Worm (Caenorhabditis elegans) whole organism, late embryonic: ENCODE data around the gene B0507.2.
A peak's percentile ranks its signal among the peaks of the same experiment; 100 is the strongest.
"Not testable (repeated sequence)": the region's sequence is repeated elsewhere in the genome, so short reads cannot be mapped to it uniquely, and the experiment has no call there.

ENCODE experiments used
- K09A11.1 ChIP-seq: sonication (generic microtip); optimal IDR thresholded peaks from 2 replicates; lab custom pipeline; 2017; ENCODE audit warnings: antibody characterized with exemption, mild to moderate bottlenecking, missing genetic modification characterization, missing compliant biosample characterization; ENCODE audit not compliant: insufficient read depth
- T23F11.4 ChIP-seq: fragments of 200-800 bp; sonication (Bioruptor generic); optimal IDR thresholded peaks from 2 replicates; lab custom pipeline; 2018; ENCODE audit warnings: mild to moderate bottlenecking, missing genetic modification characterization, missing compliant biosample characterization
- Y22D7AL.16 ChIP-seq: sonication (generic microtip); optimal IDR thresholded peaks from 2 replicates; lab custom pipeline; 2016; ENCODE audit warnings: missing genetic modification characterization, missing compliant biosample characterization
- ama-1 ChIP-seq: fragments of 150-350 bp; optimal IDR thresholded peaks from 2 replicates; lab custom pipeline; 2014
- ceh-18 ChIP-seq: sonication (generic microtip); optimal IDR thresholded peaks from 2 replicates; lab custom pipeline; 2016; ENCODE audit warnings: missing genetic modification characterization, missing compliant biosample characterization
- ceh-19 ChIP-seq: fragments of 200-800 bp; sonication (Bioruptor generic); optimal IDR thresholded peaks from 2 replicates; lab custom pipeline; 2018; ENCODE audit warnings: mild to moderate bottlenecking, missing genetic modification characterization, missing compliant biosample characterization
- ceh-2 ChIP-seq: sonication (generic microtip); optimal IDR thresholded peaks from 2 replicates; lab custom pipeline; 2016; ENCODE audit warnings: missing genotype, missing genetic modification characterization, missing compliant biosample characterization
- ceh-34 ChIP-seq: sonication (generic microtip); optimal IDR thresholded peaks from 2 replicates; lab custom pipeline; 2016; ENCODE audit warnings: mild to moderate bottlenecking, missing genetic modification characterization, missing compliant biosample characterization
- ceh-6 ChIP-seq: fragments of 200-800 bp; sonication (Bioruptor generic); optimal IDR thresholded peaks from 2 replicates; lab custom pipeline; 2018; ENCODE audit warnings: mild to moderate bottlenecking, missing genetic modification characterization, missing compliant biosample characterization
- che-1 ChIP-seq: sonication (generic microtip); optimal IDR thresholded peaks from 2 replicates; lab custom pipeline; 2016; ENCODE audit warnings: mild to moderate bottlenecking, missing genetic modification characterization, missing compliant biosample characterization
- dmd-4 ChIP-seq: sonication (generic microtip); optimal IDR thresholded peaks from 2 replicates; lab custom pipeline; 2016; ENCODE audit warnings: borderline replicate concordance, missing genetic modification characterization, missing compliant biosample characterization
- dve-1 ChIP-seq: sonication (generic microtip); optimal IDR thresholded peaks from 2 replicates; lab custom pipeline; 2017; ENCODE audit warnings: antibody characterized with exemption, mild to moderate bottlenecking, missing genetic modification characterization, missing compliant biosample characterization
- elt-2 ChIP-seq: sonication (generic microtip); optimal IDR thresholded peaks from 2 replicates; lab custom pipeline; 2016; ENCODE audit warnings: missing genetic modification reagents, missing genetic modification characterization, missing compliant biosample characterization
- elt-4 ChIP-seq: sonication (generic microtip); optimal IDR thresholded peaks from 2 replicates; lab custom pipeline; 2016; ENCODE audit warnings: missing genetic modification characterization, missing compliant biosample characterization
- ets-4 ChIP-seq: sonication (generic microtip); optimal IDR thresholded peaks from 2 replicates; lab custom pipeline; 2016; ENCODE audit warnings: missing genetic modification characterization, missing compliant biosample characterization
- eyg-1 ChIP-seq: sonication (generic microtip); optimal IDR thresholded peaks from 2 replicates; lab custom pipeline; 2016; ENCODE audit warnings: missing genotype, missing genetic modification characterization, missing compliant biosample characterization
- fax-1 ChIP-seq: sonication (generic microtip); optimal IDR thresholded peaks from 2 replicates; lab custom pipeline; 2016; ENCODE audit warnings: missing genotype, missing genetic modification characterization, missing compliant biosample characterization
- fkh-6 ChIP-seq: sonication (generic microtip); optimal IDR thresholded peaks from 2 replicates; lab custom pipeline; 2016; ENCODE audit warnings: missing genetic modification characterization, missing compliant biosample characterization
- gmeb-2 ChIP-seq: sonication (generic microtip); optimal IDR thresholded peaks from 2 replicates; lab custom pipeline; 2016; ENCODE audit warnings: missing genetic modification characterization, inconsistent platforms, missing compliant biosample characterization
- hlh-8 ChIP-seq: sonication (generic microtip); optimal IDR thresholded peaks from 2 replicates; lab custom pipeline; 2016; ENCODE audit warnings: missing genotype, missing genetic modification characterization, missing compliant biosample characterization
- lin-11 ChIP-seq: fragments of 200-800 bp; sonication (Bioruptor generic); optimal IDR thresholded peaks from 2 replicates; lab custom pipeline; 2018; ENCODE audit warnings: mild to moderate bottlenecking, missing genetic modification characterization, missing compliant biosample characterization
- madf-2 ChIP-seq: sonication (generic microtip); optimal IDR thresholded peaks from 2 replicates; lab custom pipeline; 2017; ENCODE audit warnings: missing genetic modification characterization, missing compliant biosample characterization
- npax-4 ChIP-seq: sonication (generic microtip); optimal IDR thresholded peaks from 2 replicates; lab custom pipeline; 2016; ENCODE audit warnings: missing genetic modification characterization, missing compliant biosample characterization
- pag-3 ChIP-seq: sonication (generic microtip); optimal IDR thresholded peaks from 2 replicates; lab custom pipeline; 2016; ENCODE audit warnings: missing compliant biosample characterization, missing genetic modification characterization, borderline replicate concordance
- pha-2 ChIP-seq: sonication (generic microtip); optimal IDR thresholded peaks from 2 replicates; lab custom pipeline; 2017; ENCODE audit warnings: mild to moderate bottlenecking, missing genetic modification characterization, missing compliant biosample characterization
- pqm-1 ChIP-seq: sonication (generic microtip); optimal IDR thresholded peaks from 2 replicates; lab custom pipeline; 2016; ENCODE audit warnings: missing genetic modification characterization, missing compliant biosample characterization
- ref-2 ChIP-seq: sonication (generic microtip); optimal IDR thresholded peaks from 2 replicates; lab custom pipeline; 2016; ENCODE audit warnings: missing genetic modification characterization, missing compliant biosample characterization
- rnt-1 ChIP-seq: sonication (generic microtip); optimal IDR thresholded peaks from 2 replicates; lab custom pipeline; 2016; ENCODE audit warnings: missing genetic modification characterization, missing compliant biosample characterization
- sdc-2 ChIP-seq: sonication (generic microtip); optimal IDR thresholded peaks from 2 replicates; lab custom pipeline; 2016; ENCODE audit warnings: missing genotype, missing genetic modification characterization, missing compliant biosample characterization
- ttx-3 ChIP-seq: sonication (generic microtip); optimal IDR thresholded peaks from 2 replicates; lab custom pipeline; 2016; ENCODE audit warnings: missing genetic modification reagents, missing genetic modification characterization, missing compliant biosample characterization
- unc-3 ChIP-seq, 2 experiments: fragments of 200-800 bp in 1 of 2; sonication (Bioruptor generic) in 1 of 2; sonication (generic microtip) in 1 of 2; conservative IDR thresholded peaks in 1 of 2; optimal IDR thresholded peaks in 1 of 2; 2 replicates each; pipeline versions ENCODE4 v1.3.6 to Lab custom; 2016 to 2022; ENCODE audit warnings: missing compliant biosample characterization in 2 of 2, missing genetic modification characterization in 2 of 2, missing genetic modification reagents in 1 of 2
- unc-42 ChIP-seq: sonication (generic microtip); optimal IDR thresholded peaks from 2 replicates; lab custom pipeline; 2016; ENCODE audit warnings: missing genotype, missing genetic modification characterization, missing compliant biosample characterization
- unc-86 ChIP-seq: sonication (generic microtip); optimal IDR thresholded peaks from 2 replicates; lab custom pipeline; 2016; ENCODE audit warnings: missing genetic modification characterization, missing compliant biosample characterization

Gene B0507.2

ce11 chrV:8773826-8774382 lies at the start of gene B0507.2:
TSS of gene B0507.2 (plus strand) at chrV:8774332.
- no peak for TF ChIP-seq ttx-3
- no peak for TF ChIP-seq T23F11.4 (GFP tag; lab: Kevin White, UChicago)
- peak; percentile 61 for TF ChIP-seq unc-42 (tag; lab: Kevin White, UChicago)
- no peak for TF ChIP-seq K09A11.1 (tag; lab: Kevin White, UChicago)
- no peak for TF ChIP-seq npax-4 (tag; lab: Kevin White, UChicago)

ce11 chrV:8726228-8726627 lies 47.9 kb upstream of the B0507.2 start, which contains the start of gene droe-8:
TSS of gene droe-8 (plus strand) at chrV:8726528.
- TF ChIP-seq rnt-1 (tag; lab: Kevin White, UChicago); ceh-2; hlh-8 (tag; lab: Kevin White, UChicago): not testable (repeated sequence)

- TF ChIP-seq unc-86 (tag; lab: Kevin White, UChicago), result no peak
- no peak for TF ChIP-seq ceh-18 (tag; lab: Kevin White, UChicago)
- TF ChIP-seq unc-3 (GFP tag; conservative IDR thresholded peaks at IDR 0.05; lab: Robert Waterston, UW), result no peak
- TF ChIP-seq unc-3 (tag; optimal IDR thresholded peaks at IDR 0.05; lab: Kevin White, UChicago), result no peak
- no peak for TF ChIP-seq lin-11 (tag; lab: Kevin White, UChicago)
- TF ChIP-seq ceh-6, result no peak
- no peak for TF ChIP-seq hlh-8 (tag; lab: Kevin White, UChicago)
- TF ChIP-seq pqm-1, result no peak
- TF ChIP-seq Y22D7AL.16 (tag; lab: Kevin White, UChicago), result no peak
- no peak for TF ChIP-seq ceh-34
- TF ChIP-seq pha-2 (tag; lab: Kevin White, UChicago), result no peak
- TF ChIP-seq rnt-1 (tag; lab: Kevin White, UChicago), result no peak
- TF ChIP-seq dmd-4 (tag; lab: Kevin White, UChicago), result no peak
Measured at ce11 chrV:8727077-8727476, 47.1 kb upstream of the B0507.2 start, which contains the start of gene ZC196.9. TSS of gene ZC196.9 (minus strand) at chrV:8727177.

- TF ChIP-seq madf-2 (tag; lab: Kevin White, UChicago), result no peak
- TF ChIP-seq eyg-1 (tag; lab: Kevin White, UChicago), result no peak
- no peak for TF ChIP-seq T23F11.4 (GFP tag; lab: Kevin White, UChicago)
- no peak for TF ChIP-seq sdc-2 (tag; lab: Kevin White, UChicago)
- no peak for TF ChIP-seq Y22D7AL.16 (tag; lab: Kevin White, UChicago)
- TF ChIP-seq ceh-2, result no peak
- no peak for TF ChIP-seq ceh-18 (tag; lab: Kevin White, UChicago)
- TF ChIP-seq fax-1 (tag; lab: Kevin White, UChicago), result no peak
- TF ChIP-seq pag-3 (tag; lab: Kevin White, UChicago), result no peak
- TF ChIP-seq ceh-19, result no peak
- no peak for TF ChIP-seq dve-1 (tag; lab: Kevin White, UChicago)
- TF ChIP-seq npax-4 (tag; lab: Kevin White, UChicago), result no peak
Measured at ce11 chrV:8729100-8729499, 45.0 kb upstream of the B0507.2 start, which contains the start of gene ZC196.5. TSS of gene ZC196.5 (plus strand) at chrV:8729400.

ce11 chrV:8730991-8731390 lies 43.1 kb upstream of the B0507.2 start:
- TF ChIP-seq gmeb-2 (tag; lab: Kevin White, UChicago) (no peak), ceh-18 (tag; lab: Kevin White, UChicago) (no peak), che-1 (tag; lab: Kevin White, UChicago) (no peak), Y22D7AL.16 (tag; lab: Kevin White, UChicago) (no peak), ets-4 (tag; lab: Kevin White, UChicago) (no peak), ref-2 (tag; lab: Kevin White, UChicago) (no peak)
- TF ChIP-seq, all 69 proteins: peak for 0

- no peak for TF ChIP-seq che-1 (tag; lab: Kevin White, UChicago)
- no peak for TF ChIP-seq hlh-8 (tag; lab: Kevin White, UChicago)
- no peak for TF ChIP-seq ama-1
- TF ChIP-seq pqm-1, result no peak
- TF ChIP-seq fkh-6, result no peak
- TF ChIP-seq elt-2 (tag; lab: Kevin White, UChicago), result no peak
- TF ChIP-seq ets-4 (tag; lab: Kevin White, UChicago), result no peak
- TF ChIP-seq elt-4 (tag; lab: Kevin White, UChicago), result no peak
- TF ChIP-seq ref-2 (tag; lab: Kevin White, UChicago), result no peak
Measured at ce11 chrV:8732934-8733333, 41.2 kb upstream of the B0507.2 start, which contains the start of gene ZC196.4. TSS of gene ZC196.4 (plus strand) at chrV:8733106.
